Fruit fly (Drosophila melanogaster) whole organism, prepupa: ENCODE measurements around the gene CG10353.

Experiments used
- Blimp-1 ChIP-seq: fragments of 200-800 bp; sonication (Bioruptor generic); optimal IDR thresholded peaks from 3 replicates; lab custom pipeline; 2017; ENCODE audit warnings: missing biosample characterization, missing genetic modification characterization, mild to moderate bottlenecking, moderate library complexity, missing genetic modification reagents
- CG10631 ChIP-seq: fragments of 200-800 bp; sonication (Bioruptor generic); optimal IDR thresholded peaks from 2 replicates; lab custom pipeline; 2016; ENCODE audit warnings: missing biosample characterization, missing genetic modification characterization
- CG10669 ChIP-seq: fragments of 200-800 bp; sonication (Bioruptor generic); optimal IDR thresholded peaks from 3 replicates; lab custom pipeline; 2018; ENCODE audit warnings: missing biosample characterization, mild to moderate bottlenecking, missing genetic modification characterization, moderate library complexity
- CG11294 ChIP-seq: fragments of 200-800 bp; sonication (Bioruptor generic); IDR thresholded peaks from 2 replicates; pipeline ENCODE4 v1.3.6; 2022; ENCODE audit warnings: missing biosample characterization, missing genetic modification characterization
- CG1621 ChIP-seq: fragments of 200-800 bp; sonication (Bioruptor generic); optimal IDR thresholded peaks from 3 replicates; lab custom pipeline; 2018; ENCODE audit warnings: missing biosample characterization, mild to moderate bottlenecking, missing genetic modification characterization
- CG16779 ChIP-seq: fragments of 200-800 bp; sonication (Bioruptor generic); optimal IDR thresholded peaks from 3 replicates; lab custom pipeline; 2017; ENCODE audit warnings: missing biosample characterization, mild to moderate bottlenecking, missing genetic modification characterization
- CG3032 ChIP-seq: fragments of 200-800 bp; optimal IDR thresholded peaks from 2 replicates; lab custom pipeline; 2019; ENCODE audit warnings: missing biosample characterization, mild to moderate bottlenecking, missing genetic modification characterization, moderate library complexity
- CG31627 ChIP-seq: fragments of 200-800 bp; sonication (Bioruptor generic); optimal IDR thresholded peaks from 3 replicates; lab custom pipeline; 2016; ENCODE audit warnings: missing biosample characterization, missing genetic modification characterization
- CG32006 ChIP-seq: fragments of 200-800 bp; sonication (Bioruptor generic); optimal IDR thresholded peaks from 3 replicates; lab custom pipeline; 2017; ENCODE audit warnings: missing biosample characterization, mild to moderate bottlenecking, missing genetic modification characterization
- CG34406 ChIP-seq: fragments of 200-800 bp; sonication (Bioruptor generic); optimal IDR thresholded peaks from 3 replicates; lab custom pipeline; 2016; ENCODE audit warnings: missing biosample characterization, missing genetic modification characterization
- CG3919 ChIP-seq: fragments of 200-800 bp; sonication (Bioruptor generic); optimal IDR thresholded peaks from 3 replicates; lab custom pipeline; 2016; ENCODE audit warnings: missing biosample characterization, missing genetic modification characterization
- CG4318 ChIP-seq: fragments of 200-800 bp; sonication (Bioruptor generic); optimal IDR thresholded peaks from 3 replicates; lab custom pipeline; 2017; ENCODE audit warnings: missing biosample characterization, mild to moderate bottlenecking, missing genetic modification characterization
- CG6163 ChIP-seq: fragments of 200-800 bp; sonication (Bioruptor generic); IDR thresholded peaks from 3 replicates; pipeline ENCODE4 v1.3.6; 2022; ENCODE audit warnings: missing biosample characterization, missing genetic modification characterization
- CG6276 ChIP-seq: fragments of 200-800 bp; sonication (Bioruptor generic); optimal IDR thresholded peaks from 2 replicates; lab custom pipeline; 2017; ENCODE audit warnings: missing biosample characterization, mild to moderate bottlenecking, missing genetic modification characterization
- CG6792 ChIP-seq: fragments of 200-800 bp; sonication (Bioruptor generic); optimal IDR thresholded peaks from 3 replicates; lab custom pipeline; 2016; ENCODE audit warnings: missing biosample characterization, missing genetic modification characterization
- CG6808 ChIP-seq: fragments of 200-800 bp; sonication (Bioruptor generic); optimal IDR thresholded peaks from 3 replicates; lab custom pipeline; 2017; ENCODE audit warnings: missing biosample characterization, missing genetic modification characterization, mild to moderate bottlenecking, moderate library complexity, missing genetic modification reagents
- CG6854 ChIP-seq: fragments of 200-800 bp; sonication (Bioruptor generic); optimal IDR thresholded peaks from 2 replicates; lab custom pipeline; 2017; ENCODE audit warnings: missing biosample characterization, mild to moderate bottlenecking, missing genetic modification characterization
- CG8119 ChIP-seq: fragments of 200-800 bp; sonication (Bioruptor generic); IDR thresholded peaks from 3 replicates; pipeline ENCODE4 v1.3.6; 2022; ENCODE audit warnings: missing biosample characterization, missing genetic modification characterization
- Eip75B ChIP-seq: fragments of 200-800 bp; sonication (Bioruptor generic); optimal IDR thresholded peaks from 3 replicates; lab custom pipeline; 2016; ENCODE audit warnings: missing biosample characterization, missing genetic modification characterization
- Eip78C ChIP-seq: fragments of 200-800 bp; sonication (Bioruptor generic); peaks from one replicate; lab custom pipeline; 2016; ENCODE audit warnings: missing biosample characterization, missing genetic modification characterization
- Ets21C ChIP-seq: fragments of 200-800 bp; sonication (Bioruptor generic); optimal IDR thresholded peaks from 3 replicates; lab custom pipeline; 2016; ENCODE audit warnings: missing biosample characterization, missing genetic modification characterization
- Ets96B ChIP-seq: fragments of 200-800 bp; optimal IDR thresholded peaks from 2 replicates; lab custom pipeline; 2019; ENCODE audit warnings: missing biosample characterization, mild to moderate bottlenecking, missing genetic modification characterization, moderate library complexity
- Hr39 ChIP-seq: fragments of 200-800 bp; sonication (Bioruptor generic); optimal IDR thresholded peaks from 2 replicates; lab custom pipeline; 2016; ENCODE audit warnings: missing biosample characterization, missing genetic modification characterization
- Met ChIP-seq: fragments of 200-800 bp; sonication (Bioruptor generic); optimal IDR thresholded peaks from 3 replicates; lab custom pipeline; 2016; ENCODE audit warnings: missing biosample characterization, missing genetic modification characterization
- OdsH ChIP-seq: fragments of 200-800 bp; sonication (Bioruptor generic); optimal IDR thresholded peaks from 3 replicates; lab custom pipeline; 2016; ENCODE audit warnings: missing biosample characterization, missing genetic modification characterization
- Smox ChIP-seq: fragments of 200-800 bp; sonication (Bioruptor generic); optimal IDR thresholded peaks from 3 replicates; lab custom pipeline; 2016; ENCODE audit warnings: missing biosample characterization, missing genetic modification characterization
- Sox14 ChIP-seq: fragments of 200-800 bp; sonication (Bioruptor generic); optimal IDR thresholded peaks from 3 replicates; lab custom pipeline; 2016; ENCODE audit warnings: missing biosample characterization, missing genetic modification characterization
- Sox15 ChIP-seq: fragments of 200-800 bp; sonication (Bioruptor generic); optimal IDR thresholded peaks from 3 replicates; lab custom pipeline; 2016; ENCODE audit warnings: missing biosample characterization, missing genetic modification characterization
- achi ChIP-seq: fragments of 200-800 bp; sonication (Bioruptor generic); optimal IDR thresholded peaks from 3 replicates; lab custom pipeline; 2016; ENCODE audit warnings: missing biosample characterization, missing genetic modification characterization
- acj6 ChIP-seq: fragments of 200-800 bp; sonication (Bioruptor generic); optimal IDR thresholded peaks from 3 replicates; lab custom pipeline; 2016; ENCODE audit warnings: missing biosample characterization, missing genetic modification characterization
- cyc ChIP-seq: fragments of 200-800 bp; sonication (Bioruptor generic); optimal IDR thresholded peaks from 3 replicates; lab custom pipeline; 2016; ENCODE audit warnings: missing biosample characterization, missing genetic modification characterization
- dsx ChIP-seq: fragments of 200-800 bp; optimal IDR thresholded peaks from 3 replicates; lab custom pipeline; 2019; ENCODE audit warnings: missing biosample characterization, mild to moderate bottlenecking, missing genetic modification characterization, moderate library complexity; ENCODE audit not compliant: poor library complexity, severe bottlenecking
- esn ChIP-seq: fragments of 200-800 bp; sonication (Bioruptor generic); optimal IDR thresholded peaks from 2 replicates; lab custom pipeline; 2016; ENCODE audit warnings: missing biosample characterization, mild to moderate bottlenecking, missing genetic modification characterization, moderate library complexity
- fkh ChIP-seq: fragments of 200-800 bp; sonication (Bioruptor generic); optimal IDR thresholded peaks from 3 replicates; lab custom pipeline; 2017; ENCODE audit warnings: missing biosample characterization, mild to moderate bottlenecking, missing genetic modification characterization, moderate library complexity
- lz ChIP-seq: fragments of 200-800 bp; sonication (Bioruptor generic); optimal IDR thresholded peaks from 3 replicates; lab custom pipeline; 2016; ENCODE audit warnings: missing biosample characterization, missing genetic modification characterization
- pdm3 ChIP-seq: fragments of 200-800 bp; sonication (Bioruptor generic); optimal IDR thresholded peaks from 3 replicates; lab custom pipeline; 2016; ENCODE audit warnings: missing biosample characterization, missing genetic modification characterization
- salr ChIP-seq, 2 experiments: fragments of 200-800 bp; sonication (Bioruptor generic); optimal IDR thresholded peaks; 3 replicates each; lab custom pipeline; 2016 to 2018; ENCODE audit warnings: missing biosample characterization in 2 of 2, missing genetic modification characterization in 2 of 2, mild to moderate bottlenecking in 1 of 2
- spab ChIP-seq: fragments of 200-800 bp; sonication (Bioruptor generic); optimal IDR thresholded peaks from 2 replicates; lab custom pipeline; 2017; ENCODE audit warnings: missing biosample characterization, mild to moderate bottlenecking, missing genetic modification characterization, missing genetic modification reagents
- ss ChIP-seq, 2 experiments: fragments of 200-800 bp; sonication (Bioruptor generic); optimal IDR thresholded peaks; 2 replicates in 1 of 2; 3 replicates in 1 of 2; lab custom pipeline; 2017 to 2018; ENCODE audit warnings: mild to moderate bottlenecking in 2 of 2, missing biosample characterization in 2 of 2, missing genetic modification characterization in 2 of 2, moderate library complexity in 1 of 2
- svp ChIP-seq: fragments of 200-800 bp; sonication (Bioruptor generic); peaks from one replicate; lab custom pipeline; 2016; ENCODE audit warnings: missing biosample characterization, missing genetic modification characterization
- topi ChIP-seq: fragments of 200-800 bp; sonication (Bioruptor generic); optimal IDR thresholded peaks from 3 replicates; lab custom pipeline; 2016; ENCODE audit warnings: missing biosample characterization, missing genetic modification characterization
- vri ChIP-seq: fragments of 200-800 bp; sonication (Bioruptor generic); optimal IDR thresholded peaks from 3 replicates; lab custom pipeline; 2016; ENCODE audit warnings: missing biosample characterization, mild to moderate bottlenecking, missing genetic modification characterization

The CG10353 gene

DNA sequence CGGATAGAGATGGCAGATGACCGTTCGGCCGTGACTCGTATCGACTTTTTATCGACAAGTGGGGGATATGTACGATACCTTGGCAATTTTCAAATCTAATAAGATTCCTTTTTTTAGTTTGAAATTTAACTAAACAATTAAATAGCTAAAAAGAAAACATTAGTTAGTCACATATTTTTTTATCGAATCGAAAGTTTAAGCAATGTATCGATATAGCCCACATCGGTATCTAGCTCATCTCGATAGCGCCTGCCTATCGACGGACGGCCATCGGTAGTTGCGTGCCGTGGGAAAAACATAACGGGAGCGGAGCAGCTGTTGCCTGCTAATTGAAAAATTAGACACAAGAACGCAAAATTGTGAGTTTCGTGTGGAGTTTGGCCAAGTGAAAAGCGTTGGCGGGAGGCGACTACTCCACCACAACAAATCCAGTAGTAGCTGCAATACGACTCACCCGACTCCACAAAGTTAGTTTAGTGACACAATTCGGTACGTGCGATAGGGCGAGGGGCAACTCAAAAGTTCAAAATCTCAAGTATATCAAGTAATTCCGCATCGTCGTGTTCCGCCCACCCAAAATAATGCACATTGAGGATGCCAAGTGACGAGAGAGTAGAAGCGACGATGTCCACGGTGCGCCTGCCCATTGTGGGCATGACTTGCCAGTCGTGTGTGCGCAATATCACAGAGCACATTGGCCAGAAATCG is 32.0 kb downstream of the CG10353 start, which contains the start of the genes CG10347 and ATP7 (continued):
- TF ChIP-seq pdm3: peak; percentile 3
- peak; percentile 30 for TF ChIP-seq Sox14
- TF ChIP-seq dsx (GFP tag; lab: Kevin White, UChicago): no peak
- no peak for TF ChIP-seq CG4318 (GFP tag; lab: Kevin White, UChicago)
- peak; percentile 8 for TF ChIP-seq Hr39 (GFP tag; lab: Kevin White, UChicago)
- TF ChIP-seq ss (GFP tag; optimal IDR thresholded peaks at IDR 0.05; lab: Kevin White, UChicago): peak; percentile 25 to 57
- TF ChIP-seq CG11294 (GFP tag; lab: Robert Waterston, UW): no peak
- TF ChIP-seq CG34406 (GFP tag; lab: Kevin White, UChicago): no peak
- peak; percentile 41 for TF ChIP-seq fkh (GFP tag; lab: Kevin White, UChicago)
- no peak for TF ChIP-seq CG32006
- no peak for TF ChIP-seq Blimp-1 (GFP tag; lab: Kevin White, UChicago)
- TF ChIP-seq CG10669 (GFP tag; lab: Kevin White, UChicago): no peak
- TF ChIP-seq CG6792 (GFP tag; lab: Kevin White, UChicago): no peak
- peak; percentile 9 for TF ChIP-seq CG3919 (GFP tag; lab: Kevin White, UChicago)
- peak; percentile 21 for TF ChIP-seq CG31627
- TF ChIP-seq achi (GFP tag; lab: Kevin White, UChicago): peak; percentile 29
- no peak for TF ChIP-seq CG6163 (GFP tag; lab: Robert Waterston, UW)
- TF ChIP-seq svp: peak; percentile 67
- TF ChIP-seq Eip75B (GFP tag; lab: Kevin White, UChicago): peak; percentile 22
- peak; percentile 7 for TF ChIP-seq cyc (GFP tag; lab: Kevin White, UChicago)
- no peak for TF ChIP-seq CG6808 (GFP tag; lab: Kevin White, UChicago)
- no peak for TF ChIP-seq Ets96B
- TF ChIP-seq CG3032 (tag; lab: Kevin White, UChicago): peak; percentile 1
- no peak for TF ChIP-seq Sox15
- peak; percentile 23 for TF ChIP-seq CG6854 (GFP tag; lab: Kevin White, UChicago)
- no peak for TF ChIP-seq spab (GFP tag; lab: Kevin White, UChicago)
- no peak for TF ChIP-seq CG16779 (tag; lab: Kevin White, UChicago)
- TF ChIP-seq CG8119: peak; percentile 17; the same call in 1 of the 3 replicates
- TF ChIP-seq CG6276 (GFP tag; lab: Kevin White, UChicago): no peak
- no peak for TF ChIP-seq salr (GFP tag; optimal IDR thresholded peaks at IDR 0.05; lab: Kevin White, UChicago)
- TF ChIP-seq CG1621 (tag; lab: Kevin White, UChicago): peak; percentile 16

DNA sequence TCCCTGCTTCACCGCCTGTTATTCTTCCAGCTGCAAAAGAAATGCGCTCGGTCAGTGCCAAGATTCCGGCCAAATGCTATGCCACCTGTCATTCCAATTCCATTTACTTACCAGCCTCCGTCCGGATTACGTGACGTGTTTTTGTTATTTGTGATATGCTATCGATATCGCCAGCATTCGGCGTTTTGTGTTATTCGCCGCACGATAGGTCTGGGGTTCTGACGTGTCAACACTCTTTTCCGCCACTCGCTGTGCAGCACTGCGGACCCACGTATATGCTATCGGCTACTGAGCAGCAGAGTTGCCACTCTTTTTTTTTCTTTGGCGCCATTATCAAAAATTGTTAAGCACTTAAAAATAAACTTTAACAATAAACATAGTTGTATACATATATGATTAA is 34.7 kb downstream of the CG10353 start, which contains the start of gene p24-1:
TSS of gene p24-1 (minus strand) at position 221 of the 400 bp plus-strand sequence.
- TF ChIP-seq Smox (GFP tag; lab: Kevin White, UChicago) (no peak), achi (GFP tag; lab: Kevin White, UChicago) (peak; percentile 96), acj6 (no peak), Eip78C (GFP tag; lab: Kevin White, UChicago) (peak; percentile 37), CG10631 (GFP tag; lab: Kevin White, UChicago) (peak; percentile 27), OdsH (GFP tag; lab: Kevin White, UChicago) (peak; percentile 9), Sox14 (peak; percentile 16), lz (GFP tag; lab: Kevin White, UChicago) (peak; percentile 49), vri (GFP tag; lab: Kevin White, UChicago) (peak; percentile 73), cyc (GFP tag; lab: Kevin White, UChicago) (peak; percentile 49), esn (peak; percentile 40), CG3919 (GFP tag; lab: Kevin White, UChicago) (peak; percentile 42), Ets96B (no peak), CG31627 (peak; percentile 50), CG6792 (GFP tag; lab: Kevin White, UChicago) (no peak), topi (GFP tag; lab: Kevin White, UChicago) (peak; percentile 14), Hr39 (GFP tag; lab: Kevin White, UChicago) (peak; percentile 29), CG11294 (GFP tag; lab: Robert Waterston, UW) (no peak), fkh (GFP tag; lab: Kevin White, UChicago) (peak; percentile 65), CG1621 (tag; lab: Kevin White, UChicago) (peak; percentile 98), CG3032 (tag; lab: Kevin White, UChicago) (peak; percentile 6), salr (GFP tag; optimal IDR thresholded peaks at IDR 0.05; lab: Kevin White, UChicago) (no peak), Met (GFP tag; lab: Kevin White, UChicago) (peak; percentile 14), svp (peak; percentile 72), Eip75B (GFP tag; lab: Kevin White, UChicago) (no peak), Sox15 (no peak), Ets21C (GFP tag; lab: Kevin White, UChicago) (peak; percentile 1), CG16779 (tag; lab: Kevin White, UChicago) (no peak)
